Worm (Caenorhabditis elegans) whole organism, late embryonic: ENCODE results near the gene acs-6.

Experiments
- C08G9.2 ChIP-seq: sonication (generic microtip); optimal IDR thresholded peaks from 2 replicates; lab custom pipeline; 2016; ENCODE audit warnings: mild to moderate bottlenecking, missing genetic modification characterization, moderate library complexity, missing compliant biosample characterization
- F13H6.1 ChIP-seq: sonication (generic microtip); optimal IDR thresholded peaks from 2 replicates; lab custom pipeline; 2016; ENCODE audit warnings: missing genetic modification characterization, missing compliant biosample characterization
- T23F11.4 ChIP-seq: fragments of 200-800 bp; sonication (Bioruptor generic); optimal IDR thresholded peaks from 2 replicates; lab custom pipeline; 2018; ENCODE audit warnings: mild to moderate bottlenecking, missing genetic modification characterization, missing compliant biosample characterization
- Y22D7AL.16 ChIP-seq: sonication (generic microtip); optimal IDR thresholded peaks from 2 replicates; lab custom pipeline; 2016; ENCODE audit warnings: missing genetic modification characterization, missing compliant biosample characterization
- ceh-14 ChIP-seq: sonication (generic microtip); optimal IDR thresholded peaks from 2 replicates; lab custom pipeline; 2016; ENCODE audit warnings: missing genotype, missing genetic modification characterization, missing compliant biosample characterization
- ceh-30 ChIP-seq: fragments of 150-350 bp; optimal IDR thresholded peaks from 2 replicates; lab custom pipeline; 2014; ENCODE audit warnings: missing biosample characterization, missing genetic modification characterization
- ceh-34 ChIP-seq: sonication (generic microtip); optimal IDR thresholded peaks from 2 replicates; lab custom pipeline; 2016; ENCODE audit warnings: mild to moderate bottlenecking, missing genetic modification characterization, missing compliant biosample characterization
- ceh-45 ChIP-seq: fragments of 200-800 bp; sonication (Bioruptor generic); IDR thresholded peaks from 2 replicates; pipeline ENCODE4 v1.3.6; 2022; ENCODE audit warnings: missing genetic modification reagents, missing genetic modification characterization, missing compliant biosample characterization
- ceh-48 ChIP-seq: sonication (generic microtip); optimal IDR thresholded peaks from 2 replicates; lab custom pipeline; 2016; ENCODE audit warnings: missing genetic modification characterization, inconsistent platforms, missing compliant biosample characterization
- ceh-6 ChIP-seq: fragments of 200-800 bp; sonication (Bioruptor generic); optimal IDR thresholded peaks from 2 replicates; lab custom pipeline; 2018; ENCODE audit warnings: mild to moderate bottlenecking, missing genetic modification characterization, missing compliant biosample characterization
- ceh-9 ChIP-seq: sonication (generic microtip); optimal IDR thresholded peaks from 2 replicates; lab custom pipeline; 2016; ENCODE audit warnings: mild to moderate bottlenecking, missing genetic modification characterization, inconsistent platforms, missing compliant biosample characterization
- che-1 ChIP-seq: sonication (generic microtip); optimal IDR thresholded peaks from 2 replicates; lab custom pipeline; 2016; ENCODE audit warnings: mild to moderate bottlenecking, missing genetic modification characterization, missing compliant biosample characterization
- elt-2 ChIP-seq: sonication (generic microtip); optimal IDR thresholded peaks from 2 replicates; lab custom pipeline; 2016; ENCODE audit warnings: missing genetic modification reagents, missing genetic modification characterization, missing compliant biosample characterization
- elt-4 ChIP-seq: sonication (generic microtip); optimal IDR thresholded peaks from 2 replicates; lab custom pipeline; 2016; ENCODE audit warnings: missing genetic modification characterization, missing compliant biosample characterization
- ets-4 ChIP-seq: sonication (generic microtip); optimal IDR thresholded peaks from 2 replicates; lab custom pipeline; 2016; ENCODE audit warnings: missing genetic modification characterization, missing compliant biosample characterization
- fkh-6 ChIP-seq: sonication (generic microtip); optimal IDR thresholded peaks from 2 replicates; lab custom pipeline; 2016; ENCODE audit warnings: missing genetic modification characterization, missing compliant biosample characterization
- gmeb-2 ChIP-seq: sonication (generic microtip); optimal IDR thresholded peaks from 2 replicates; lab custom pipeline; 2016; ENCODE audit warnings: missing genetic modification characterization, inconsistent platforms, missing compliant biosample characterization
- hlh-13 ChIP-seq: fragments of 200-800 bp; sonication (Bioruptor generic); optimal IDR thresholded peaks from 2 replicates; lab custom pipeline; 2018; ENCODE audit warnings: mild to moderate bottlenecking, missing genetic modification characterization, missing compliant biosample characterization
- hlh-15 ChIP-seq: sonication (generic microtip); optimal IDR thresholded peaks from 2 replicates; lab custom pipeline; 2016; ENCODE audit warnings: missing genetic modification characterization, missing compliant biosample characterization
- hlh-6 ChIP-seq: sonication (generic microtip); optimal IDR thresholded peaks from 2 replicates; lab custom pipeline; 2016; ENCODE audit warnings: missing genotype, missing genetic modification characterization, missing compliant biosample characterization
- lin-11 ChIP-seq: fragments of 200-800 bp; sonication (Bioruptor generic); optimal IDR thresholded peaks from 2 replicates; lab custom pipeline; 2018; ENCODE audit warnings: mild to moderate bottlenecking, missing genetic modification characterization, missing compliant biosample characterization
- madf-2 ChIP-seq: sonication (generic microtip); optimal IDR thresholded peaks from 2 replicates; lab custom pipeline; 2017; ENCODE audit warnings: missing genetic modification characterization, missing compliant biosample characterization
- mec-3 ChIP-seq: sonication (generic microtip); optimal IDR thresholded peaks from 2 replicates; lab custom pipeline; 2016; ENCODE audit warnings: borderline replicate concordance, missing genetic modification characterization, missing compliant biosample characterization
- nhr-11 ChIP-seq: fragments of 150-350 bp; optimal IDR thresholded peaks from 2 replicates; lab custom pipeline; 2014; ENCODE audit warnings: missing biosample characterization, missing genetic modification characterization
- nhr-232 ChIP-seq: sonication (generic microtip); optimal IDR thresholded peaks from 2 replicates; lab custom pipeline; 2016; ENCODE audit warnings: missing genetic modification characterization, missing compliant biosample characterization
- npax-4 ChIP-seq: sonication (generic microtip); optimal IDR thresholded peaks from 2 replicates; lab custom pipeline; 2016; ENCODE audit warnings: missing genetic modification characterization, missing compliant biosample characterization
- pat-9 ChIP-seq: fragments of 200-800 bp; sonication (Bioruptor generic); optimal IDR thresholded peaks from 2 replicates; lab custom pipeline; 2018; ENCODE audit warnings: mild to moderate bottlenecking, missing genetic modification characterization, moderate library complexity, missing compliant biosample characterization
- pros-1 ChIP-seq: fragments of 150-350 bp; optimal IDR thresholded peaks from 2 replicates; lab custom pipeline; 2014; ENCODE audit warnings: missing biosample characterization, missing genetic modification reagents, missing genetic modification characterization
- sdc-2 ChIP-seq: sonication (generic microtip); optimal IDR thresholded peaks from 2 replicates; lab custom pipeline; 2016; ENCODE audit warnings: missing genotype, missing genetic modification characterization, missing compliant biosample characterization
- syd-9 ChIP-seq: sonication (generic microtip); optimal IDR thresholded peaks from 2 replicates; lab custom pipeline; 2016; ENCODE audit warnings: mild to moderate bottlenecking, missing genetic modification characterization, moderate library complexity, missing compliant biosample characterization
- tbx-7 ChIP-seq: sonication (generic microtip); optimal IDR thresholded peaks from 2 replicates; lab custom pipeline; 2016; ENCODE audit warnings: missing genotype, missing genetic modification characterization, missing compliant biosample characterization
- ttx-3 ChIP-seq: sonication (generic microtip); optimal IDR thresholded peaks from 2 replicates; lab custom pipeline; 2016; ENCODE audit warnings: missing genetic modification reagents, missing genetic modification characterization, missing compliant biosample characterization
- unc-42 ChIP-seq: sonication (generic microtip); optimal IDR thresholded peaks from 2 replicates; lab custom pipeline; 2016; ENCODE audit warnings: missing genotype, missing genetic modification characterization, missing compliant biosample characterization
- zip-5 ChIP-seq: sonication (generic microtip); optimal IDR thresholded peaks from 2 replicates; lab custom pipeline; 2016; ENCODE audit warnings: missing genetic modification characterization, missing compliant biosample characterization
- ztf-16 ChIP-seq: sonication (generic microtip); optimal IDR thresholded peaks from 2 replicates; lab custom pipeline; 2017; ENCODE audit warnings: missing genetic modification characterization, missing compliant biosample characterization

acs-6 gene

DNA sequence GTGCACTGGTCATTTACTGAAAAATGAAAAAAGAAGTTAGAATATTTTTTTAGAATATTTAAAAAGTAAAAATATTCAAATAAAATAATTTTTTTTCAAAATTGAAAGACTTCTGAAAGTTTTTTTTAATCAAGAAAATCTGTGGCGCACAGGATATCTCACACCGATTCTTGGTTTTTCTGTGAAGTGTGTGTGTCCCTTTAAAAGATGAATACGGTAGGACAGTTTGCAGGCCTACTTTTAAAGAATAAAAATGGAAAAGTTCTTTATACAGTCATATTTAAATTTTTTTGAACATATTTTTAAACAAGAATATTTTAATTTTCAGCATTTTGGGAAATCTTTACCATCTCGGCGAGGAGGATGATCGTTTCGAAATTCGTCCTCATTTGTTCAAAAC is 36.7 kb downstream of the acs-6 start, which contains the start of gene mct-5:
Gene mct-5 (minus strand): TSS at position 16 of the 400 bp plus-strand sequence.
- TF ChIP-seq gmeb-2 (tag; lab: Kevin White, UChicago) (no peak), mec-3 (tag; lab: Kevin White, UChicago) (no peak), unc-42 (no peak), hlh-15 (no peak), elt-4 (tag; lab: Kevin White, UChicago) (no peak), ceh-34 (tag; lab: Kevin White, UChicago) (no peak), ceh-9 (tag; lab: Kevin White, UChicago) (no peak), ttx-3 (tag; lab: Kevin White, UChicago) (no peak)

DNA sequence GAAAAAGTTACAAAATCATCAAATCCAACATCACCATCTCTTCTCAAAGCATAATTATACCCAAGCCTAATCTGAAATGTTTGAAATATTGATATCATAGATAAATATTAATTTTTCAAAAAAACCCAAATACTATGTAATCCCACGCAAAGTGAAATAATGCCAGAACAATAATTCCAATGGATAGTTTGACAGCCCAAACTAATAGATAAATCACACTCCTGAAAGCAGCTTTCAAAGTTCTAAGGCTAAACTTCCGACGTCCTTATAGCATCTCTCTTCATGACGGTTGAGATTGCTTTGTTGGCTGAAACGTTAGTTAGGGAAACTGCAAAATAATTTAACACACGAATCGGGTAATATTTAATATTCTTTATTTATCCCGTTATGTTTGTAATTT is 37.4 kb downstream of the acs-6 start:
- TF ChIP-seq nhr-232 (tag; lab: Kevin White, UChicago) (no peak), ceh-14 (tag; lab: Kevin White, UChicago) (no peak), hlh-13 (GFP tag; lab: Kevin White, UChicago) (no peak), ceh-9 (tag; lab: Kevin White, UChicago) (no peak), ztf-16 (tag; lab: Kevin White, UChicago) (no peak), ceh-45 (GFP tag; lab: Robert Waterston, UW) (no peak), fkh-6 (no peak), Y22D7AL.16 (tag; lab: Kevin White, UChicago) (no peak), che-1 (tag; lab: Kevin White, UChicago) (no peak), lin-11 (tag; lab: Kevin White, UChicago) (no peak), ceh-30 (tag; lab: Kevin White, UChicago) (no peak), tbx-7 (tag; lab: Kevin White, UChicago) (no peak), syd-9 (no peak), zip-5 (tag; lab: Kevin White, UChicago) (no peak), nhr-11 (no peak), gmeb-2 (tag; lab: Kevin White, UChicago) (no peak), ceh-34 (tag; lab: Kevin White, UChicago) (no peak)

DNA sequence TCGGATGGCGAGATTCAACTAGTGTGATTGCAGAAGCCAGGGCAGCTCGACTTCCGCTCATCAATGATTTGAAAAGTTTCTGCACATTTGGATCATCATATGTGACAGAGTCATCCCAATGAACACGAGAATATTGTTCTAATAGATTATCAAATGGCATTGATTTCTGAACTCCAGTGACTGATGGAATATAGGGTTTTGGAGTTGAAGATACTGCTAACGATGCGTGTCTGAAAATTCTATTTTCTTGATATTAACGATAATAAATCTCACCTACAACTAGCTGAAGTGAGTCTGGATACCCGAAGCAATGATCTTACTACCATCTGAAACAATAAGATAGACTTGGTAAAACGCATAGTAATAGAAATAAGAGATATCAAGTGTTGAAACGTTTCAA is 39.0 kb downstream of the acs-6 start, which contains the start of gene mmaa-1:
Gene mmaa-1 (minus strand): TSS at position 328 of the 400 bp plus-strand sequence.
- no peak for TF ChIP-seq sdc-2 (tag; lab: Kevin White, UChicago)
- TF ChIP-seq C08G9.2 (tag; lab: Kevin White, UChicago), result no peak
- TF ChIP-seq pros-1 (tag; lab: Kevin White, UChicago), result no peak
- no peak for TF ChIP-seq tbx-7 (tag; lab: Kevin White, UChicago)
- TF ChIP-seq Y22D7AL.16 (tag; lab: Kevin White, UChicago), result no peak
- TF ChIP-seq T23F11.4 (GFP tag; lab: Kevin White, UChicago), result no peak
- TF ChIP-seq syd-9, result no peak
- no peak for TF ChIP-seq npax-4 (tag; lab: Kevin White, UChicago)
- TF ChIP-seq ets-4 (tag; lab: Kevin White, UChicago), result no peak
- TF ChIP-seq lin-11 (tag; lab: Kevin White, UChicago), result no peak
- TF ChIP-seq ttx-3 (tag; lab: Kevin White, UChicago), result no peak
- TF ChIP-seq ceh-45 (GFP tag; lab: Robert Waterston, UW), result no peak
- no peak for TF ChIP-seq F13H6.1

DNA sequence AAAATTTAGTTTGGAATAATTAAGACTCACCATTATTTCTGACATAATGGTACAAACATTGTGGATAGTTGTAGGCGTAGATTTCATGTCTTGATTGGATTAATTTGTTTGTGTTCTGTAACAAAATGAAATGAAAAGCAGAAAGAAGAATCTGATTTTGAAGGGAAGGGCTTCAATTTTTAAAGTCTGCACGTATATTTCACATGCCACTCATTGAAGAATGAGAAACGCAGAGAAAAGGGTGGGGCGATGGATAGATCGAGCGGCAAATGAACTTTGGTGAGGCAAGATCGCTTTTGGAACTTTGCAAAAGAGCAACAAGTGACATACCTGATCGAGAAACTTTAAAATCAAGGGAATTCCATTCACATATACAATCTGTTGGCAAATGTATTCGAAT is 40.5 kb downstream of the acs-6 start:
- no peak for TF ChIP-seq madf-2 (tag; lab: Kevin White, UChicago)
- TF ChIP-seq ztf-16 (tag; lab: Kevin White, UChicago), result no peak
- TF ChIP-seq ceh-48 (tag; lab: Kevin White, UChicago), result no peak
- TF ChIP-seq nhr-11, result no peak
- TF ChIP-seq che-1 (tag; lab: Kevin White, UChicago), result no peak
- no peak for TF ChIP-seq ttx-3 (tag; lab: Kevin White, UChicago)
- no peak for TF ChIP-seq elt-2
- no peak for TF ChIP-seq pros-1 (tag; lab: Kevin White, UChicago)
- no peak for TF ChIP-seq ceh-6 (GFP tag; lab: Kevin White, UChicago)
- TF ChIP-seq ceh-45 (GFP tag; lab: Robert Waterston, UW), result no peak
- no peak for TF ChIP-seq hlh-6 (tag; lab: Kevin White, UChicago)
- TF ChIP-seq pat-9 (tag; lab: Kevin White, UChicago), result no peak
- no peak for TF ChIP-seq ets-4 (tag; lab: Kevin White, UChicago)
